Worm (Caenorhabditis elegans) whole organism, L4 larva: ENCODE measurements around the gene trpp-1.
"Not testable (repeated sequence)": the region's sequence is repeated elsewhere in the genome, so short reads cannot be mapped to it uniquely, and the experiment has no call there.

Experiments
- F10B5.3 ChIP-seq: sonication (generic microtip); optimal IDR thresholded peaks from 2 replicates; lab custom pipeline; 2016; ENCODE audit warnings: mild to moderate bottlenecking, missing genetic modification characterization, missing compliant biosample characterization
- F37D6.2 ChIP-seq: sonication (generic microtip); optimal IDR thresholded peaks from 2 replicates; lab custom pipeline; 2016; ENCODE audit warnings: mild to moderate bottlenecking, missing genetic modification characterization, missing compliant biosample characterization
- F49E8.2 ChIP-seq: sonication (generic microtip); optimal IDR thresholded peaks from 2 replicates; lab custom pipeline; 2016; ENCODE audit warnings: missing compliant biosample characterization, mild to moderate bottlenecking, missing genetic modification characterization, borderline replicate concordance
- Y105C5A.15 ChIP-seq: fragments of 200-800 bp; sonication (Bioruptor generic); IDR thresholded peaks from 2 replicates; pipeline ENCODE4 v1.3.6; 2022; ENCODE audit warnings: missing genetic modification characterization, missing compliant biosample characterization
- Y48G9A.11 ChIP-seq: fragments of 200-800 bp; sonication (Bioruptor generic); IDR thresholded peaks from 2 replicates; pipeline ENCODE4 v1.3.6; 2022; ENCODE audit warnings: missing genetic modification reagents, missing genetic modification characterization, missing compliant biosample characterization
- Y75B8A.6 ChIP-seq: fragments of 200-800 bp; sonication (Bioruptor generic); IDR thresholded peaks from 2 replicates; pipeline ENCODE4 v1.3.6; 2022; ENCODE audit warnings: missing genetic modification reagents, missing genetic modification characterization, missing compliant biosample characterization
- attf-4 ChIP-seq: sonication (generic microtip); optimal IDR thresholded peaks from 3 replicates; lab custom pipeline; 2017; ENCODE audit warnings: missing biosample characterization, missing genetic modification characterization
- ceh-28 ChIP-seq: fragments of 150-350 bp; optimal IDR thresholded peaks from 2 replicates; lab custom pipeline; 2014; ENCODE audit warnings: missing biosample characterization, missing genetic modification reagents, missing genetic modification characterization
- ceh-44 ChIP-seq: fragments of 200-800 bp; sonication (Bioruptor generic); IDR thresholded peaks from 2 replicates; pipeline ENCODE4 v1.3.6; 2022; ENCODE audit warnings: missing genetic modification reagents, missing genetic modification characterization, missing compliant biosample characterization
- ceh-82 ChIP-seq: sonication (generic microtip); optimal IDR thresholded peaks from 2 replicates; lab custom pipeline; 2017; ENCODE audit warnings: missing biosample characterization, missing genetic modification characterization
- daf-12 ChIP-seq: fragments of 150-350 bp; optimal IDR thresholded peaks from 2 replicates; lab custom pipeline; 2014; ENCODE audit warnings: missing biosample characterization, missing genetic modification reagents, missing genetic modification characterization
- daf-16 ChIP-seq, 3 experiments: sonication (generic microtip); optimal IDR thresholded peaks; 2 replicates each; lab custom pipeline; 2016 to 2017; ENCODE audit warnings: missing genetic modification characterization in 3 of 3, missing genetic modification reagents in 3 of 3, mild to moderate bottlenecking in 2 of 3, missing compliant biosample characterization in 2 of 3, missing biosample characterization in 1 of 3, moderate library complexity in 1 of 3
- dve-1 ChIP-seq: sonication (generic microtip); optimal IDR thresholded peaks from 2 replicates; lab custom pipeline; 2017; ENCODE audit warnings: antibody characterized with exemption, mild to moderate bottlenecking, missing genetic modification characterization, missing compliant biosample characterization; ENCODE audit not compliant: insufficient read depth
- egl-43 ChIP-seq: fragments of 200-800 bp; sonication (Bioruptor generic); IDR thresholded peaks from 2 replicates; pipeline ENCODE4 v1.3.6; 2022; ENCODE audit warnings: missing genetic modification reagents, missing genetic modification characterization, missing compliant biosample characterization
- hif-1 ChIP-seq, 2 experiments: sonication (generic microtip); optimal IDR thresholded peaks; 2 replicates each; lab custom pipeline; 2016 to 2017; ENCODE audit warnings: missing compliant biosample characterization in 2 of 2, missing genetic modification characterization in 2 of 2, missing genetic modification reagents in 2 of 2, missing genotype in 2 of 2, mild to moderate bottlenecking in 1 of 2
- lin-1 ChIP-seq: fragments of 200-800 bp; sonication (Bioruptor generic); IDR thresholded peaks from 2 replicates; pipeline ENCODE4 v1.3.6; 2022; ENCODE audit warnings: missing genetic modification reagents, missing genetic modification characterization, missing compliant biosample characterization
- lin-15B ChIP-seq: fragments of 150-350 bp; sonication (generic microtip); optimal IDR thresholded peaks from 3 replicates; lab custom pipeline; 2014; ENCODE audit warnings: missing biosample characterization, missing genetic modification characterization
- lsy-2 ChIP-seq, 2 experiments: fragments of 150-350 bp in 1 of 2; sonication (generic microtip) in 1 of 2; optimal IDR thresholded peaks; 2 replicates each; lab custom pipeline; 2014 to 2017; ENCODE audit warnings: missing biosample characterization in 2 of 2, missing genetic modification characterization in 2 of 2
- mep-1 ChIP-seq: fragments of 150-350 bp; sonication (generic microtip); optimal IDR thresholded peaks from 3 replicates; lab custom pipeline; 2014; ENCODE audit warnings: missing biosample characterization, missing genetic modification characterization
- mes-2 ChIP-seq: sonication (generic microtip); optimal IDR thresholded peaks from 2 replicates; lab custom pipeline; 2016; ENCODE audit warnings: missing genotype, mild to moderate bottlenecking, missing genetic modification characterization, missing compliant biosample characterization; ENCODE audit not compliant: poor library complexity, severe bottlenecking
- mxl-2 ChIP-seq: fragments of 200-800 bp; sonication (Bioruptor generic); conservative IDR thresholded peaks from 2 replicates; pipeline ENCODE4 v1.3.6; 2022; ENCODE audit warnings: missing genetic modification reagents, missing genetic modification characterization, missing compliant biosample characterization
- nhr-10 ChIP-seq: fragments of 150-350 bp; optimal IDR thresholded peaks from 2 replicates; lab custom pipeline; 2014; ENCODE audit warnings: missing biosample characterization, missing genetic modification characterization
- nhr-237 ChIP-seq: sonication (generic microtip); optimal IDR thresholded peaks from 2 replicates; lab custom pipeline; 2017; ENCODE audit warnings: missing biosample characterization, missing genetic modification characterization
- nhr-28 ChIP-seq: fragments of 150-350 bp; optimal IDR thresholded peaks from 2 replicates; lab custom pipeline; 2014; ENCODE audit warnings: missing biosample characterization, missing genetic modification characterization
- nhr-41 ChIP-seq: fragments of 200-800 bp; sonication (Bioruptor generic); IDR thresholded peaks from 2 replicates; pipeline ENCODE4 v1.3.6; 2022; ENCODE audit warnings: missing genetic modification reagents, missing genetic modification characterization, missing compliant biosample characterization
- nhr-48 ChIP-seq: sonication (generic microtip); optimal IDR thresholded peaks from 2 replicates; lab custom pipeline; 2016; ENCODE audit warnings: mild to moderate bottlenecking, missing genetic modification characterization, missing compliant biosample characterization
- rbr-2 ChIP-seq: sonication (generic microtip); optimal IDR thresholded peaks from 2 replicates; lab custom pipeline; 2016; ENCODE audit warnings: missing genotype, missing genetic modification characterization, missing compliant biosample characterization
- saeg-2 ChIP-seq: fragments of 200-800 bp; sonication (Bioruptor generic); IDR thresholded peaks from 2 replicates; pipeline ENCODE4 v1.3.6; 2022; ENCODE audit warnings: missing genetic modification reagents, missing genetic modification characterization, missing compliant biosample characterization
- spr-1 ChIP-seq: sonication (generic microtip); optimal IDR thresholded peaks from 2 replicates; lab custom pipeline; 2016; ENCODE audit warnings: mild to moderate bottlenecking, missing genetic modification characterization, missing compliant biosample characterization
- tra-1 ChIP-seq: fragments of 200-800 bp; sonication (Bioruptor generic); IDR thresholded peaks from 2 replicates; pipeline ENCODE4 v1.3.6; 2022; ENCODE audit warnings: missing genetic modification reagents, missing genetic modification characterization, missing compliant biosample characterization
- unc-62 ChIP-seq, 3 experiments: fragments of 150-350 bp in 1 of 3; sonication (generic microtip); optimal IDR thresholded peaks in 2 of 3; peaks in 1 of 3; 1 replicate in 1 of 3; 2 replicates in 2 of 3; lab custom pipeline; 2014 to 2017; ENCODE audit warnings: missing biosample characterization in 3 of 3, missing genetic modification characterization in 3 of 3, missing genetic modification reagents in 3 of 3, missing genotype in 1 of 3
- ztf-11 ChIP-seq: fragments of 150-350 bp; optimal IDR thresholded peaks from 2 replicates; lab custom pipeline; 2014; ENCODE audit warnings: missing biosample characterization, missing genetic modification characterization
- ztf-7 ChIP-seq: fragments of 150-350 bp; optimal IDR thresholded peaks from 2 replicates; lab custom pipeline; 2014; ENCODE audit warnings: missing biosample characterization, missing genetic modification characterization

The trpp-1 gene

ce11 chrV:206814-207213 is 5.4 kb downstream of the trpp-1 start:
- TF ChIP-seq unc-62 (GFP tag; optimal IDR thresholded peaks at IDR 0.05 in 1 of 2; lab: Kevin White, UChicago) (no peak), unc-62 (tag; optimal IDR thresholded peaks at IDR 0.05; lab: Kevin White, UChicago) (no peak), spr-1 (tag; lab: Kevin White, UChicago) (no peak), saeg-2 (GFP tag; lab: Robert Waterston, UW) (no peak), ceh-44 (no peak), rbr-2 (tag; lab: Kevin White, UChicago) (no peak), Y75B8A.6 (no peak), egl-43 (GFP tag; lab: Robert Waterston, UW) (no peak), ceh-28 (tag; lab: Kevin White, UChicago) (no peak), nhr-48 (no peak)

ce11 chrV:211388-212168 is 10.2 kb downstream of the trpp-1 start:
- TF ChIP-seq ztf-7 (tag; lab: Kevin White, UChicago) (peak; percentile 50), lsy-2 (tag; optimal IDR thresholded peaks at IDR 0.05; lab: Kevin White, UChicago) (peak in 1 of 2 experiments; percentile 46), unc-62 (GFP tag; optimal IDR thresholded peaks at IDR 0.05 in 1 of 2; lab: Kevin White, UChicago) (peak in 1 of 2 experiments; percentile 37), unc-62 (tag; optimal IDR thresholded peaks at IDR 0.05; lab: Kevin White, UChicago) (no peak), daf-16 (GFP tag; optimal IDR thresholded peaks at IDR 0.05; lab: Kevin White, UChicago) (no peak), daf-16 (tag; optimal IDR thresholded peaks at IDR 0.05; lab: Kevin White, UChicago) (peak; percentile 70), mep-1 (tag; lab: Kevin White, UChicago) (peak; percentile 60), attf-4 (tag; lab: Kevin White, UChicago) (no peak), Y48G9A.11 (GFP tag; lab: Robert Waterston, UW) (no peak), rbr-2 (tag; lab: Kevin White, UChicago) (no peak), daf-12 (no peak), F10B5.3 (tag; lab: Kevin White, UChicago) (no peak), egl-43 (GFP tag; lab: Robert Waterston, UW) (no peak), nhr-10 (no peak), nhr-41 (GFP tag; lab: Robert Waterston, UW) (no peak), dve-1 (tag; lab: Kevin White, UChicago) (peak; percentile 73)

- TF ChIP-seq F37D6.2; mep-1 (tag; lab: Kevin White, UChicago); nhr-237 (tag; lab: Kevin White, UChicago): not testable (repeated sequence)
Measured at ce11 chrV:212687-213086, 11.3 kb downstream of the trpp-1 start, which contains the start of gene DC2.5. Gene DC2.5, minus strand, starts transcription at chrV:212787.

- TF ChIP-seq tra-1 (GFP tag; lab: Robert Waterston, UW) (no peak), F49E8.2 (tag; lab: Kevin White, UChicago) (no peak), lin-1 (GFP tag; lab: Robert Waterston, UW) (no peak), nhr-48 (no peak), rbr-2 (tag; lab: Kevin White, UChicago) (no peak), nhr-28 (tag; lab: Kevin White, UChicago) (no peak), nhr-10 (no peak), ceh-82 (tag; lab: Kevin White, UChicago) (no peak), ceh-28 (tag; lab: Kevin White, UChicago) (no peak), mes-2 (tag; lab: Kevin White, UChicago) (no peak), Y105C5A.15 (GFP tag; lab: Robert Waterston, UW) (no peak), hif-1 (tag; optimal IDR thresholded peaks at IDR 0.05; lab: Kevin White, UChicago) (no peak), ztf-11 (tag; lab: Kevin White, UChicago) (no peak), mxl-2 (GFP tag; lab: Robert Waterston, UW) (no peak), lin-15B (no peak)
Measured at ce11 chrV:215697-216096, 14.3 kb downstream of the trpp-1 start.
